Fruit fly (Drosophila melanogaster) whole organism, pupa: Measurements from ENCODE around the gene Sc2.

Source experiments
- CG10348 ChIP-seq: fragments of 200-800 bp; sonication (Bioruptor generic); IDR thresholded peaks from 2 replicates; pipeline ENCODE4 v1.3.6; 2022; ENCODE audit warnings: missing biosample characterization, missing genetic modification characterization
- CG12605 ChIP-seq: fragments of 200-800 bp; sonication (Bioruptor generic); IDR thresholded peaks from 2 replicates; pipeline ENCODE4 v1.3.6; 2022; ENCODE audit warnings: missing biosample characterization, missing genetic modification characterization
- CG13204 ChIP-seq: fragments of 200-800 bp; sonication (Bioruptor generic); optimal IDR thresholded peaks from 2 replicates; lab custom pipeline; 2018; ENCODE audit warnings: missing biosample characterization, mild to moderate bottlenecking, missing genetic modification characterization, moderate library complexity
- CG14655 ChIP-seq: fragments of 200-800 bp; sonication (Bioruptor generic); optimal IDR thresholded peaks from 3 replicates; lab custom pipeline; 2017; ENCODE audit warnings: mild to moderate bottlenecking, missing biosample characterization, missing genetic modification reagents, missing genetic modification characterization
- CG15710 ChIP-seq: fragments of 200-800 bp; sonication (Bioruptor generic); optimal IDR thresholded peaks from 2 replicates; lab custom pipeline; 2018; ENCODE audit warnings: missing biosample characterization, mild to moderate bottlenecking, missing genetic modification characterization, moderate library complexity
- CG17806 ChIP-seq: fragments of 200-800 bp; sonication (Bioruptor generic); optimal IDR thresholded peaks from 2 replicates; lab custom pipeline; 2018; ENCODE audit warnings: missing biosample characterization, mild to moderate bottlenecking, missing genetic modification characterization, moderate library complexity
- CG32121 ChIP-seq: fragments of 200-800 bp; sonication (Bioruptor generic); IDR thresholded peaks from 2 replicates; pipeline ENCODE4 v1.3.6; 2022; ENCODE audit warnings: missing biosample characterization, missing genetic modification characterization
- CG34367 ChIP-seq: fragments of 200-800 bp; sonication (Bioruptor generic); optimal IDR thresholded peaks from 2 replicates; lab custom pipeline; 2018; ENCODE audit warnings: missing biosample characterization, mild to moderate bottlenecking, missing genetic modification characterization
- CG4496 ChIP-seq: fragments of 200-800 bp; sonication (Bioruptor generic); IDR thresholded peaks from 3 replicates; pipeline ENCODE4 v1.3.6; 2022; ENCODE audit warnings: missing biosample characterization, missing genetic modification characterization
- CG8159 ChIP-seq: fragments of 200-800 bp; sonication (Bioruptor generic); optimal IDR thresholded peaks from 3 replicates; lab custom pipeline; 2018; ENCODE audit warnings: missing biosample characterization, mild to moderate bottlenecking, missing genetic modification characterization, moderate library complexity
- CG8301 ChIP-seq: fragments of 200-800 bp; sonication (Bioruptor generic); optimal IDR thresholded peaks from 2 replicates; lab custom pipeline; 2018; ENCODE audit warnings: missing biosample characterization, mild to moderate bottlenecking, missing genetic modification characterization
- CG9948 ChIP-seq: fragments of 200-800 bp; sonication (Bioruptor generic); optimal IDR thresholded peaks from 2 replicates; lab custom pipeline; 2018; ENCODE audit warnings: missing biosample characterization, mild to moderate bottlenecking, missing genetic modification characterization, moderate library complexity
- D1 ChIP-seq: fragments of 200-800 bp; sonication (Bioruptor generic); optimal IDR thresholded peaks from 2 replicates; lab custom pipeline; 2018; ENCODE audit warnings: missing biosample characterization, mild to moderate bottlenecking, missing genetic modification characterization, moderate library complexity
- EcR ChIP-seq: fragments of 200-800 bp; sonication (Bioruptor generic); optimal IDR thresholded peaks from 3 replicates; lab custom pipeline; 2019; ENCODE audit warnings: missing biosample characterization, missing genetic modification characterization, mild to moderate bottlenecking, moderate library complexity, missing genetic modification reagents
- Ets98B ChIP-seq: fragments of 200-800 bp; sonication (Bioruptor generic); IDR thresholded peaks from 2 replicates; pipeline ENCODE4 v1.3.6; 2022; ENCODE audit warnings: missing biosample characterization, missing genetic modification characterization
- Pif1A ChIP-seq: fragments of 200-800 bp; sonication (Bioruptor generic); optimal IDR thresholded peaks from 3 replicates; lab custom pipeline; 2016; ENCODE audit warnings: missing biosample characterization, missing genetic modification characterization
- Pif1B ChIP-seq: fragments of 200-800 bp; sonication (Bioruptor generic); optimal IDR thresholded peaks from 3 replicates; lab custom pipeline; 2016; ENCODE audit warnings: missing biosample characterization, missing genetic modification characterization
- Snoo ChIP-seq: fragments of 200-800 bp; sonication (Bioruptor generic); optimal IDR thresholded peaks from 3 replicates; lab custom pipeline; 2017; ENCODE audit warnings: missing biosample characterization, mild to moderate bottlenecking, missing genetic modification characterization, inconsistent platforms
- fd96Ca ChIP-seq: fragments of 200-800 bp; sonication (Bioruptor generic); IDR thresholded peaks from 3 replicates; pipeline ENCODE4 v1.3.6; 2022; ENCODE audit warnings: missing biosample characterization, missing genetic modification characterization
- gl ChIP-seq: fragments of 200-800 bp; sonication (Bioruptor generic); optimal IDR thresholded peaks from 2 replicates; lab custom pipeline; 2018; ENCODE audit warnings: missing biosample characterization, mild to moderate bottlenecking, missing genetic modification characterization
- rn ChIP-seq: fragments of 200-800 bp; sonication (Bioruptor generic); IDR thresholded peaks from 2 replicates; pipeline ENCODE4 v1.3.6; 2022; ENCODE audit warnings: missing biosample characterization, missing genetic modification characterization

The Sc2 gene

DNA sequence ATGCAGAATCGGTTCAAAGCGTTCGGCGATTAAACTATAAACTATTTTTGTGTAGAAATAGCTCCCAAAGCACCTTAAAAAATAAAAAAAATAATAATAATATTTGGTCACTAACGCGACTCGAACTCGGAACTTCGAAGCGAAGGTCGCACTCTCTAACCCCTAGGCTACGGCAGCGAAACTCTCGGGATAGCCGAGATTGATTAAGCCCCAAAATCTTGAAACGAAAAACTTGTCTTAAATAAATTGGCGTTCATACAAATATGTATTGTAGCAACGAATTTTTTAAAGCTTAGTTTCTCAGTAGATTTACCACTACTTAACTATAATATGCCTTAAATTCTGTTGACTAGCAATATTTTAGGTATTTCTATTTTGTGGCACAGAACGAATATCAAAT, 8.9 kb upstream of the Sc2 start:
- no peak for TF ChIP-seq CG9948
- no peak for TF ChIP-seq CG8159 (tag; lab: Kevin White, UChicago)
- no peak for TF ChIP-seq D1

dm6 chr3L:3896553-3897034, 6.7 kb upstream of the Sc2 start, which contains the start of the genes Gr63a and Lamtor4:
Gene Gr63a, minus strand, starts transcription at chr3L:3896603.
Gene Lamtor4, plus strand, starts transcription at chr3L:3896900.
- TF ChIP-seq Pif1B (GFP tag; lab: Kevin White, UChicago) (no peak), CG4496 (GFP tag; lab: Robert Waterston, UW) (no peak), CG15710 (no peak), CG8159 (tag; lab: Kevin White, UChicago) (no peak), CG10348 (no peak), CG32121 (0 out of 2 replicates have a peak, but pooled peaks have one; percentile 17), CG14655 (no peak), Ets98B (GFP tag; lab: Robert Waterston, UW) (no peak), Snoo (tag; lab: Kevin White, UChicago) (peak; percentile 17)

DNA sequence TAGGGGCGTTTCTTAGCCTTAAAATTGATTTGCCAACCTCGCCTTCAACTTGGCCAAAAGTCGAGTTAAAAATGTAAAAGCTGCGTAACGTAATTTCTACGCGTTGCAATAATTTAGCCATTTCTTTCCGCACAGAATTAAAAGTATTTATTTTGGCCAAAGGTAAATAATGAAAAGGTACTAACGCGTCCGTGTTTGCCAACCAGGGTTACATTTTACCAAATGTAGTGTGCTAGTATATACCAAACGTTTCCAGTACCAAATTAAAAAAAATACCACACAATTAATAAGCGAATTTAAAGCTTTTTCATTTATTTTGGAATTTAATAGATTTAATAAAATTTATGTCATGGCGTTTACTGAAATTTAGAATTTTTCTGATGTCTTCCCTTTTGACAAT, 4.3 kb upstream of the Sc2 start, which contains the start of gene Ccz1:
Gene Ccz1, minus strand, starts transcription at position 179 of the 400 bp plus-strand sequence.
- no peak for TF ChIP-seq EcR
- TF ChIP-seq CG8159 (tag; lab: Kevin White, UChicago), result peak; percentile 17
- no peak for TF ChIP-seq CG34367 (tag; lab: Kevin White, UChicago)
- TF ChIP-seq CG8301 (tag; lab: Kevin White, UChicago), result no peak

DNA sequence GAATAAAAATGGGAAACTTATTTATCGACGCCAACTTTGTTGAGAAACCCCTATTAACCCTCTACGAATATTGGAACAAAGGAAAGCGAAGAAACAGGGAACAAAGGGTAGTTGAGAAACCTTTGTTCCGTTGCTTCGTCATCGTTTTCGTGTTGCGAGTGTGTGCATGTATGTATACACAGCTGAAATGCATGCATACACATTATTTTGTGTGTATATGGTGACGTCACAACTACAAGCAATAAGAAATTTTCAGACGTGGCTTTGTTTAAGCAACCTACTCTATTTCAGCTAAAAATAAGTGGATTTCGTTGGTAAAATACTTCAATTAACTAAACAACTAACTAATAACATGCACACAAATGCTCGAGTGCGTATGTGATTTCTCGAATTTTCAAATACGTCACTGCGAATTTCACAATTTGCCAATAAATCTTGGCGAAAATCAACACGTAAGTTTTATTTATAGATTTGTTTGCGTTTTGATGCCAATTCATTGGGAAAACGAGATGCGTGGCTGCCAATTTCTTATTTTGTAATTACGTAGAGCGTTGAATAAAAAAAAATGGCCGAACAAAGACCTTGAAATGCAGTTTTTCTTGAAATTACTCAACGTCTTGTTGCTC, 1.3 kb upstream of the Sc2 start:
- no peak for TF ChIP-seq fd96Ca
- TF ChIP-seq CG12605 (GFP tag; lab: Robert Waterston, UW), result no peak
- TF ChIP-seq gl (tag; lab: Kevin White, UChicago), result peak; percentile 67
- TF ChIP-seq D1, result no peak
- TF ChIP-seq Pif1A, result no peak
- TF ChIP-seq CG8159 (tag; lab: Kevin White, UChicago), result no peak
- no peak for TF ChIP-seq CG9948
- no peak for TF ChIP-seq rn (GFP tag; lab: Robert Waterston, UW)
- TF ChIP-seq CG13204 (GFP tag; lab: Kevin White, UChicago), result peak; percentile 5
- no peak for TF ChIP-seq CG32121
- no peak for TF ChIP-seq EcR
- no peak for TF ChIP-seq Snoo (tag; lab: Kevin White, UChicago)
- no peak for TF ChIP-seq Ets98B (GFP tag; lab: Robert Waterston, UW)
- TF ChIP-seq CG15710, result no peak
- TF ChIP-seq CG10348, result no peak
- peak; percentile 7 for TF ChIP-seq CG34367 (tag; lab: Kevin White, UChicago)
- TF ChIP-seq CG17806 (tag; lab: Kevin White, UChicago), result no peak
- no peak for TF ChIP-seq CG4496 (GFP tag; lab: Robert Waterston, UW)
- no peak for TF ChIP-seq Pif1B (GFP tag; lab: Kevin White, UChicago)
- TF ChIP-seq CG8301 (tag; lab: Kevin White, UChicago), result peak; percentile 14
- TF ChIP-seq CG14655, result no peak
- TF ChIP-seq, all 21 proteins: peak for 4

DNA sequence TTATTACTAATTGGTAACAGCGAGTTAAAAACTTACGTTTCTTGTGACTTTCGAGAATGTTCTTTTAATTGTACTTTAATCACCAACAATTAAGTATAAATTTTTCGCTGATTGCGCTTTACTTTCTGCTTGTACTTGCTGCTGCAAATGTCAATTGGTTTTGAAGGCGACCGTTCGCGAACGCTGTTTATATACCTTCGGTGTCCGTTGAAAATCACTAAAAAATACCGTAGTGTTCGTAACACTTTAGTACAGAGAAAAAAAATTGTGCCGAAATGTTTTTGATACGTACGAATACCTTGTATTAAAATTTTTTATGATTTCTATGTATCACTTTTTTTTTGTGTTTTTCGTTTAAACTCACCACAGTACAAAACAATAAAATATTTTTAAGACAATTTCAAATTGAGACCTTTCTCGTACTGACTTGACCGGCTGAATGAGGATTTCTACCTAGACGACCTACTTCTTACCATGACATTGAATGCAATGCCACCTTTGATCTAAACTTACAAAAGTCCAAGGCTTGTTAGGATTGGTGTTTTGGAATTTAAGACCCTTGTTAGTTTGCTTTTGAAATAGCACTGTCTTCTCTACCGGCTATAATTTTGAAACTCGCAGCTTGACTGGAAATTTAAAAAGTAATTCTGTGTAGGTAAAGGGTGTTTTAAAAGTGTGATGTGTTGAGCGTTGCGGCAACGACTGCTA, 647 bp upstream of the Sc2 start, which contains the start of gene Ubi-p63E:
Gene Ubi-p63E, minus strand, starts transcription at position 694 of the 708 bp plus-strand sequence.
- TF ChIP-seq CG15710 (peak; percentile 60), CG32121 (no peak), CG14655 (no peak), CG10348 (no peak), CG8301 (tag; lab: Kevin White, UChicago) (peak; percentile 37), Pif1B (GFP tag; lab: Kevin White, UChicago) (peak; percentile 12), Snoo (tag; lab: Kevin White, UChicago) (peak; percentile 37), EcR (no peak), D1 (no peak), Ets98B (GFP tag; lab: Robert Waterston, UW) (no peak), Pif1A (no peak), CG4496 (GFP tag; lab: Robert Waterston, UW) (no peak), CG13204 (GFP tag; lab: Kevin White, UChicago) (no peak), CG17806 (tag; lab: Kevin White, UChicago) (peak; percentile 41), CG34367 (tag; lab: Kevin White, UChicago) (peak; percentile 19), CG8159 (tag; lab: Kevin White, UChicago) (peak; percentile 57), gl (tag; lab: Kevin White, UChicago) (no peak), CG9948 (peak; percentile 39), rn (GFP tag; lab: Robert Waterston, UW) (no peak), CG12605 (GFP tag; lab: Robert Waterston, UW) (no peak), fd96Ca (no peak)

DNA sequence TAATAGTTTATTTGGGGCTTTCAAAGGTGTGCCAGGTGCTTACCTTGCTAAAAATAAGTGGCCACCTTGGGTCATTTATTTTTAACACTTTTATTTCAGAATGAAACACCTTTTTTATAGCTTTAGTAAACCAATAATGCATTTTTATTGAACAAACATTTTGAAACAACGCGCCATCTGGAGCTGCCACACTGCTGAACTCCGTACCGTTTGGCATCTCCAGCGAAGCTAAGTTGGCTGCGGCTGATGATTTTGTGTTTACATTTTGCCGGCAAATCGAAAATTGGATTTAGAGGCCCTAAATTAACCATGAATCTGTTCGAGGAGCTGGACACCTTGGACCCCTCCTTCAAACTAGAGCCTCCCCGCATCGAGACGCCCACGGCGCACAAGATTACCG, 1.8 kb downstream of the Sc2 start, which contains the start of gene ida:
Gene ida, plus strand, starts transcription at position 234 of the 400 bp plus-strand sequence.
- TF ChIP-seq Ets98B (GFP tag; lab: Robert Waterston, UW) (no peak), CG4496 (GFP tag; lab: Robert Waterston, UW) (peak; percentile 50; the same call in 1 of the 3 replicates)
